Fruit fly (Drosophila melanogaster) S2 (cell line): Measurements from ENCODE around the gene CG14434.

Experiments used
- CG8478 ChIP-seq: fragments of >200 bp; optimal IDR thresholded peaks from 2 replicates; lab custom pipeline; 2018
- CTCF ChIP-seq, 2 experiments: fragments of >200 bp; optimal IDR thresholded peaks; 2 replicates each; lab custom pipeline; 2018

- TF ChIP-seq CTCF (optimal IDR thresholded peaks at IDR 0.05; lab: Kevin White, UChicago) (no peak), CG8478 (no peak)
These were observed 5.4 kb downstream of the CG14434 start for dm6 chrX:6861523-6862077.
